Fruit fly (Drosophila melanogaster): ENCODE data around the gene Sgs3.

Gene Sgs3

DNA sequence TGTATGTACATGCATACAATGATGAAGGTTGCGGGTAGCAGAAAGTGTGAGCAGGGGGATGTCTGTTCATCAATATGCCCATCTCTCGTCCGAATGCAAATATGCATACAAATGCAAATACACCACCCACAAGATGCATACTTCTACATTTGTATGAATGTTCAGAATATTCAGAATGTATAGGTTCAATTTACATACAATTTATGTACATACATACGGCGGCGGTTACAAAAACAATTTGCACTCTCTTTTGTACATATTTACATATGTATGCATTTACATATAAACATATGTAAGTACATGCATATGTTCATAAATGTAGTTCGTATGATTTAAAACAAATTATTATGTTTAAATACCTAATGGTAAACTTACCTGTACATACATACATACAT, 20.1 kb upstream of the Sgs3 start (continued):
- TF ChIP-seq eve (GFP tag; optimal IDR thresholded peaks at IDR 0.05) (peak in 1 of 2 experiments; percentile 17), Sox100B (GFP tag; optimal IDR thresholded peaks at IDR 0.05) (peak; percentile 33), CG1529 (GFP tag; optimal IDR thresholded peaks at IDR 0.05) (peak; percentile 48), bsh (GFP tag; optimal IDR thresholded peaks at IDR 0.05) (peak in 1 of 2 experiments; percentile 58), row (GFP tag; IDR thresholded peaks at IDR 0.05) (no peak), CG15479 (GFP tag; optimal IDR thresholded peaks at IDR 0.05) (peak; percentile 13), B-H2 (GFP tag; optimal IDR thresholded peaks at IDR 0.05) (no peak), zfh1 (GFP tag; IDR thresholded peaks at IDR 0.05) (peak; percentile 47; the same call in 1 of the 3 replicates), CG10462 (GFP tag; optimal IDR thresholded peaks at IDR 0.05) (no peak), Kr (GFP tag; optimal IDR thresholded peaks at IDR 0.05) (no peak), Sry-β (GFP tag; optimal IDR thresholded peaks at IDR 0.05) (peak; percentile 31), danr (GFP tag; IDR thresholded peaks at IDR 0.05) (no peak), wor (GFP tag; IDR thresholded peaks at IDR 0.05) (no peak), CG17361 (GFP tag; IDR thresholded peaks at IDR 0.05) (no peak), Med (GFP tag) (peak; percentile 75), CG8359 (GFP tag; optimal IDR thresholded peaks at IDR 0.05; ENCODE audit: borderline replicate concordance) (peak; percentile 15), CG1233 (GFP tag; optimal IDR thresholded peaks at IDR 0.05) (peak; percentile 42), CG1603 (tag; optimal IDR thresholded peaks at IDR 0.05) (peak; percentile 58), CG4707 (GFP tag; optimal IDR thresholded peaks at IDR 0.05) (peak; percentile 30), dmrt11E (tag; optimal IDR thresholded peaks at IDR 0.05) (peak; percentile 56), Spps (tag; optimal IDR thresholded peaks at IDR 0.05) (peak; percentile 37), CoRest (tag; optimal IDR thresholded peaks at IDR 0.05) (no peak), CG33557 (GFP tag; optimal IDR thresholded peaks at IDR 0.05) (peak; percentile 69), sens (GFP tag) (peak; percentile 81), CG14441 (GFP tag; IDR thresholded peaks at IDR 0.05) (no peak), CG11093 (GFP tag; IDR thresholded peaks at IDR 0.05) (no peak), CG6175 (GFP tag; IDR thresholded peaks at IDR 0.05) (no peak), CG4820 (GFP tag; optimal IDR thresholded peaks at IDR 0.05) (no peak), Dad (GFP tag; optimal IDR thresholded peaks at IDR 0.05) (no peak), Oli (tag; optimal IDR thresholded peaks at IDR 0.05) (no peak), HHEX (GFP tag; optimal IDR thresholded peaks at IDR 0.05) (peak; percentile 17), CrebB (tag; optimal IDR thresholded peaks at IDR 0.05) (no peak), sc (optimal IDR thresholded peaks at IDR 0.05) (no peak), sc (GFP tag; optimal IDR thresholded peaks at IDR 0.05) (peak; percentile 44), az2 (GFP tag; optimal IDR thresholded peaks at IDR 0.05) (no peak), CG8281 (tag; optimal IDR thresholded peaks at IDR 0.05) (peak; percentile 38), Fer3 (tag; optimal IDR thresholded peaks at IDR 0.05) (no peak), ci (GFP tag; IDR thresholded peaks at IDR 0.05) (0 out of 3 replicates have a peak, but pooled peaks have one; percentile 11), lola (GFP tag; optimal IDR thresholded peaks at IDR 0.05) (peak in 1 of 3 experiments; percentile 18), CG17359 (tag; optimal IDR thresholded peaks at IDR 0.05) (peak; percentile 25), unpg (GFP tag; optimal IDR thresholded peaks at IDR 0.05) (no peak), CG42726 (GFP tag; IDR thresholded peaks at IDR 0.05; ENCODE audit: partially characterized antibody) (no peak), gem (tag; optimal IDR thresholded peaks at IDR 0.05) (peak; percentile 7), CG12744 (GFP tag; optimal IDR thresholded peaks at IDR 0.05) (no peak), crol (GFP tag; IDR thresholded peaks at IDR 0.05) (no peak), CG14710 (tag; optimal IDR thresholded peaks at IDR 0.05) (peak; percentile 30), Asciz (GFP tag; optimal IDR thresholded peaks at IDR 0.05) (peak; percentile 51), en (GFP tag; optimal IDR thresholded peaks at IDR 0.05) (no peak), CG15696 (tag; optimal IDR thresholded peaks at IDR 0.05) (peak; percentile 67), cwo (GFP tag; optimal IDR thresholded peaks at IDR 0.05) (no peak)

Measured in whole organism, embryonic.